Fruit fly (Drosophila melanogaster): ENCODE measurements around the gene CG34241.

The CG34241 gene

DNA sequence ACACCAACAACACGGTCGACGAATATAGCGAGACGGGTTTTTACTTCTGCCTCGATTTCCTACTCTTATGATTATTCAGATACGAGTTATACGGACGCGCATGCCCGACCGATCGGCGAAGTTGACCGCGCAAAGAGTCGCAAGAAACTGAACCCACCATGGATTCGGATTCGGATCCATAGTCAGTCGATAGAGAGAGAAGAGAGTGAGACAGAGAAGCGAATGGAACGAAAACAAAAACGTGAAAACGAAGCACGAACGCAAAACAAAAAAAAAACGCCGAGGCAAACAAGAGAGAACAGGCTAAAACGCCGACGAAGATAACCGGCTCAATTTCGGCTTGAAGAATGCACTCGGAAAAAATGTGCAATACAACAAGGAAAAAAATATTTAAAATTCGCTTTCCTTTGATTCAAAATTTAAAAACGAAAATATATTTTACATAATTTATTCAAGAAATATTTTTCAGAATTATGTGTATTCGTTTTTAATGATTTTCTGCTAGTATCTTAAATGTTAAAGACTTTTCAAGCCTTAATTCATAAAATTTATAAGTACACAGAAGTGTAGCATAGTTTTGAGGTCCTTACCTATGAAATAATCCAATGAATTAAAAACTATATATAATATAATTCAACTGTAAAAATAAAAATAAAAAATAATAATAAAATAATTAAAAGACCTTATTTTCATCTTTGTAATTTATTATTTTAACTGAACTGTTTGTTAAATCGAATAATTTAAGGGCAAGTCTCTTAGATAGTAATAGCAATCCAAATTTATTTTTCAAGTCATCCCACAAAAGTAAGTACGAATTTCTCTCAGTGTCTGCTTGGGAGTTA is 45.9 kb upstream of the CG34241 start, which contains the start of gene Sema5c (continued):
- TF ChIP-seq CG9876 (GFP tag; optimal IDR thresholded peaks at IDR 0.05) = no peak
- TF ChIP-seq CG42726 (GFP tag; IDR thresholded peaks at IDR 0.05; ENCODE audit: partially characterized antibody) = no peak
- no peak for TF ChIP-seq CG10321 (GFP tag; IDR thresholded peaks at IDR 0.05)
- peak; percentile 74 for TF ChIP-seq CG8388 (GFP tag; optimal IDR thresholded peaks at IDR 0.05)
- peak; percentile 60 for TF ChIP-seq CG30431 (GFP tag; optimal IDR thresholded peaks at IDR 0.05)
- TF ChIP-seq CG11723 (GFP tag; optimal IDR thresholded peaks at IDR 0.05) = no peak
- peak; percentile 56 to 70 for TF ChIP-seq Trl (optimal IDR thresholded peaks at IDR 0.05)
- TF ChIP-seq Trl (GFP tag; optimal IDR thresholded peaks at IDR 0.05) = peak; percentile 26
- 0 out of 2 replicates have a peak, but pooled peaks have one; percentile 31 for TF ChIP-seq CG9215 (GFP tag; IDR thresholded peaks at IDR 0.05)
- TF ChIP-seq pnt (GFP tag; optimal IDR thresholded peaks at IDR 0.05) = peak; percentile 41
- TF ChIP-seq CG6683 (GFP tag; optimal IDR thresholded peaks at IDR 0.05) = peak; percentile 22
- peak; percentile 4 to 24 for TF ChIP-seq Pdp1 (GFP tag; optimal IDR thresholded peaks at IDR 0.05)
- peak; percentile 30; the same call in 1 of the 2 replicates for TF ChIP-seq sens-2 (GFP tag; IDR thresholded peaks at IDR 0.05)
- TF ChIP-seq CG4424 (GFP tag; optimal IDR thresholded peaks at IDR 0.05) = peak; percentile 74
- TF ChIP-seq Tbp (GFP tag; optimal IDR thresholded peaks at IDR 0.05) = no peak
- peak; percentile 17 for TF ChIP-seq Sry-β (GFP tag; optimal IDR thresholded peaks at IDR 0.05)
- peak; percentile 51 for TF ChIP-seq CG32772 (GFP tag; IDR thresholded peaks at IDR 0.05)
- TF ChIP-seq Bgb (GFP tag; IDR thresholded peaks at IDR 0.05; ENCODE audit: partially characterized antibody) = peak; percentile 53; the same call in 1 of the 2 replicates
- TF ChIP-seq CG14441 (GFP tag; IDR thresholded peaks at IDR 0.05) = peak; percentile 56
- TF ChIP-seq ash1 (GFP tag; optimal IDR thresholded peaks at IDR 0.05) = peak; percentile 59
- TF ChIP-seq stc (GFP tag; IDR thresholded peaks at IDR 0.05) = no peak; the same call in 1 of the 2 replicates
- peak; percentile 44 for TF ChIP-seq caup (GFP tag; optimal IDR thresholded peaks at IDR 0.05; ENCODE audit: severe bottlenecking)
- TF ChIP-seq toy (GFP tag; IDR thresholded peaks at IDR 0.05) = no peak; the same call in 1 of the 2 replicates
- TF ChIP-seq Dek (tag; optimal IDR thresholded peaks at IDR 0.05) = peak; percentile 49
- peak; percentile 53 for TF ChIP-seq Spps (tag; optimal IDR thresholded peaks at IDR 0.05)
- peak; percentile 34 for TF ChIP-seq Hand (GFP tag; optimal IDR thresholded peaks at IDR 0.05)
- no peak for TF ChIP-seq eve (GFP tag; optimal IDR thresholded peaks at IDR 0.05)
- peak; percentile 68; the same call in 1 of the 2 replicates for TF ChIP-seq CG4360 (GFP tag; IDR thresholded peaks at IDR 0.05)
- TF ChIP-seq psq (GFP tag; optimal IDR thresholded peaks at IDR 0.05) = peak; percentile 98
- TF ChIP-seq zen (tag; optimal IDR thresholded peaks at IDR 0.05) = peak; percentile 43
- peak; percentile 82 for TF ChIP-seq CG14710 (tag; optimal IDR thresholded peaks at IDR 0.05)
- TF ChIP-seq chif (GFP tag; optimal IDR thresholded peaks at IDR 0.05) = peak in 1 of 2 experiments; percentile 1
- TF ChIP-seq tap (tag; optimal IDR thresholded peaks at IDR 0.05) = peak; percentile 40
- TF ChIP-seq PHDP (tag; optimal IDR thresholded peaks at IDR 0.05) = peak; percentile 59
- TF ChIP-seq row (GFP tag; IDR thresholded peaks at IDR 0.05) = peak; percentile 73
- TF ChIP-seq MESR4 (GFP tag; optimal IDR thresholded peaks at IDR 0.05) = no peak
- TF ChIP-seq CG2116 (GFP tag; optimal IDR thresholded peaks at IDR 0.05) = peak; percentile 36
- TF ChIP-seq sug (tag; optimal IDR thresholded peaks at IDR 0.05) = peak; percentile 31
- peak; percentile 35 to 62 for TF ChIP-seq bsh (GFP tag; optimal IDR thresholded peaks at IDR 0.05)
- peak; percentile 53; the same call in 1 of the 4 replicates for TF ChIP-seq Gug (GFP tag; IDR thresholded peaks at IDR 0.05)
- TF ChIP-seq org-1 (GFP tag; optimal IDR thresholded peaks at IDR 0.05) = peak; percentile 30
- no peak for TF ChIP-seq usp (GFP tag; optimal IDR thresholded peaks at IDR 0.05)
- TF ChIP-seq CG12659 (GFP tag; optimal IDR thresholded peaks at IDR 0.05) = peak; percentile 79
- peak; percentile 83 for TF ChIP-seq phol (tag; optimal IDR thresholded peaks at IDR 0.05)
- no peak for TF ChIP-seq CTCF (GFP tag; optimal IDR thresholded peaks at IDR 0.05)
- peak; percentile 18 for TF ChIP-seq lilli (GFP tag; optimal IDR thresholded peaks at IDR 0.05)
- peak; percentile 83 for TF ChIP-seq CG15696 (tag; optimal IDR thresholded peaks at IDR 0.05)
- TF ChIP-seq CG17385 (GFP tag; optimal IDR thresholded peaks at IDR 0.05) = peak; percentile 66
- TF ChIP-seq disco-r (GFP tag; optimal IDR thresholded peaks at IDR 0.05) = peak; percentile 17
